Worm (Caenorhabditis elegans) whole organism, L4/young adult: ENCODE results near the gene farl-11.

Experiments
- W03F9.2 ChIP-seq: fragments of 150-350 bp; optimal IDR thresholded peaks from 2 replicates; lab custom pipeline; 2014; ENCODE audit warnings: missing biosample characterization, missing genetic modification characterization
- dao-5 ChIP-seq: sonication (generic microtip); optimal IDR thresholded peaks from 2 replicates; lab custom pipeline; 2016; ENCODE audit warnings: missing genotype, missing genetic modification characterization, moderate library complexity, missing compliant biosample characterization

DNA sequence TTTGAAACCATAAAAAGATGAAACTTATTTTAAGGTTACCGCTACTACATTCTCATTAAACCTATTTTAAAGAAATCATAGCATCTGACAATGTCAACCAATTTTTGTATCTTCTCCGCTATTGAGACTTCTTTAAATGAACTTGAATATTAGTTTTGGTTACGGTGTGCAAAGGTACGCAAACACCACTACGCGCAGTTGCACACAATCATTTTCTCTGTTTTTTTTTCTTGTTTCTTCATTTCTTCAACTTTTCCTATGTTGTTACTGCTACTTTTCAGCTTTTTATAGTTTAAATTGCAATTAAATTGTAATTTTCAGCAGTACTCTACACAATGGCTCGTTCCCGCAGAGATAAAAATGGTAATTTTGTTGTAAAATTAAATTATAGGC is 6.8 kb upstream of the farl-11 start, which contains the start of gene F10E7.5:
- TF ChIP-seq W03F9.2 (tag; lab: Kevin White, UChicago): no peak
- TF ChIP-seq dao-5 (tag; lab: Kevin White, UChicago): no peak
